Worm (Caenorhabditis elegans): ENCODE results near the gene tceb-3.
"Not testable (repeated sequence)": the region's sequence is repeated elsewhere in the genome, so short reads cannot be mapped to it uniquely, and the experiment has no call there.

Gene tceb-3

ce11 chrII:10922874-10923273 is 24.3 kb downstream of the tceb-3 start, which contains the start of gene Y19D2B.1:
Gene Y19D2B.1, minus strand, starts transcription at chrII:10922974.
- TF ChIP-seq nhr-237 (tag; optimal IDR thresholded peaks at IDR 0.05); nhr-19 (GFP tag; conservative IDR thresholded peaks at IDR 0.05); ztf-4 (tag; optimal IDR thresholded peaks at IDR 0.05): not testable (repeated sequence)

ce11 chrII:10918293-10918756 is 28.9 kb downstream of the tceb-3 start, which contains the start of gene tba-4:
Gene tba-4, plus strand, starts transcription at chrII:10918706.
- TF ChIP-seq lin-14 (GFP tag; optimal IDR thresholded peaks at IDR 0.05), result peak; percentile 32
- no peak for TF ChIP-seq unc-98 (GFP tag; IDR thresholded peaks at IDR 0.05)
- peak; percentile 35 for TF ChIP-seq blmp-1 (tag; optimal IDR thresholded peaks at IDR 0.05)
- no peak for TF ChIP-seq ets-5 (GFP tag; IDR thresholded peaks at IDR 0.05)
- TF ChIP-seq elt-2 (tag; optimal IDR thresholded peaks at IDR 0.05), result no peak
- TF ChIP-seq rnt-1 (tag; optimal IDR thresholded peaks at IDR 0.05), result no peak
- TF ChIP-seq xbp-1 (tag; optimal IDR thresholded peaks at IDR 0.05), result no peak
- no peak for TF ChIP-seq vab-15 (tag; optimal IDR thresholded peaks at IDR 0.05)
- TF ChIP-seq efl-1 (optimal IDR thresholded peaks at IDR 0.05), result no peak
- peak in 1 of 2 experiments; percentile 61 for TF ChIP-seq efl-1 (GFP tag; optimal IDR thresholded peaks at IDR 0.05 in 1 of 2)

- TF ChIP-seq C34B4.2 (tag; optimal IDR thresholded peaks at IDR 0.05) (no peak), efl-1 (optimal IDR thresholded peaks at IDR 0.05) (no peak), efl-1 (GFP tag; optimal IDR thresholded peaks at IDR 0.05 in 1 of 2) (no peak), ceh-63 (GFP tag; optimal IDR thresholded peaks at IDR 0.05) (no peak), efl-3 (GFP tag; optimal IDR thresholded peaks at IDR 0.05) (no peak), aha-1 (tag; optimal IDR thresholded peaks at IDR 0.05) (no peak), nhr-12 (tag; optimal IDR thresholded peaks at IDR 0.05) (no peak), irx-1 (tag; optimal IDR thresholded peaks at IDR 0.05) (no peak), pax-3 (tag; optimal IDR thresholded peaks at IDR 0.05) (no peak), hlh-4 (tag; optimal IDR thresholded peaks at IDR 0.05) (no peak)
These were observed 30.0 kb downstream of the tceb-3 start, which contains the start of gene F44F4.10 for ce11 chrII:10917174-10917573. Gene F44F4.10, minus strand, starts transcription at chrII:10917274.

ce11 chrII:10915732-10916131 is 31.5 kb downstream of the tceb-3 start, which contains the start of gene F44F4.9:
Gene F44F4.9, minus strand, starts transcription at chrII:10915832.
- no peak for TF ChIP-seq mdl-1 (tag; optimal IDR thresholded peaks at IDR 0.05)
- no peak for TF ChIP-seq nhr-28 (tag; optimal IDR thresholded peaks at IDR 0.05)

ce11 chrII:10914366-10914765 is 32.9 kb downstream of the tceb-3 start, which contains the start of gene F44F4.15:
Gene F44F4.15, plus strand, starts transcription at chrII:10914666.
- TF ChIP-seq ceh-90 (tag; optimal IDR thresholded peaks at IDR 0.05) (no peak), nhr-11 (tag; optimal IDR thresholded peaks at IDR 0.05) (no peak), ceh-8 (GFP tag; optimal IDR thresholded peaks at IDR 0.05) (no peak), nhr-84 (tag; optimal IDR thresholded peaks at IDR 0.05) (no peak), F16B12.6 (tag; optimal IDR thresholded peaks at IDR 0.05) (no peak), tlp-1 (tag; optimal IDR thresholded peaks at IDR 0.05) (no peak), unc-30 (tag; optimal IDR thresholded peaks at IDR 0.05) (no peak), nhr-12 (tag; optimal IDR thresholded peaks at IDR 0.05) (no peak), ztf-4 (tag; optimal IDR thresholded peaks at IDR 0.05) (no peak), ztf-11 (tag; optimal IDR thresholded peaks at IDR 0.05) (no peak), pax-3 (tag; optimal IDR thresholded peaks at IDR 0.05) (no peak), unc-98 (GFP tag; IDR thresholded peaks at IDR 0.05) (no peak), ama-1 (optimal IDR thresholded peaks at IDR 0.05) (no peak), Y116A8C.19 (tag; optimal IDR thresholded peaks at IDR 0.05; ENCODE audit: borderline replicate concordance) (no peak), sox-4 (tag; optimal IDR thresholded peaks at IDR 0.05) (no peak)

- TF ChIP-seq F16B12.6 (tag; optimal IDR thresholded peaks at IDR 0.05) (no peak), nhr-20 (tag; optimal IDR thresholded peaks at IDR 0.05) (no peak), irx-1 (tag; optimal IDR thresholded peaks at IDR 0.05) (no peak)
These were observed 34.2 kb downstream of the tceb-3 start for ce11 chrII:10912995-10913394.
